Fruit fly (Drosophila melanogaster) whole organism, embryonic: ENCODE results near the gene Lamtor4.

ENCODE experiments used
- Adf1 ChIP-seq: fragments of 200-800 bp; sonication (Bioruptor generic); IDR thresholded peaks from 2 replicates; pipeline ENCODE4 v1.3.6; 2022; ENCODE audit warnings: missing biosample characterization, missing genetic modification characterization
- Aef1 ChIP-seq: fragments of 200-800 bp; sonication (Bioruptor generic); IDR thresholded peaks from 3 replicates; pipeline ENCODE4 v1.3.6; 2022; ENCODE audit warnings: missing biosample characterization, missing genetic modification characterization
- Awh ChIP-seq: fragments of 200-800 bp; sonication (Bioruptor generic); IDR thresholded peaks from 2 replicates; pipeline ENCODE4, ENCODE4 v1.3.6; 2022; ENCODE audit warnings: missing biosample characterization, missing genetic modification characterization
- B-H2 ChIP-seq: fragments of 200-800 bp; sonication (Bioruptor generic); optimal IDR thresholded peaks from 2 replicates; lab custom pipeline; 2018; ENCODE audit warnings: missing biosample characterization, mild to moderate bottlenecking, missing genetic modification characterization
- CG10321 ChIP-seq: fragments of 200-800 bp; sonication (Bioruptor generic); IDR thresholded peaks from 2 replicates; pipeline ENCODE4 v1.3.6; 2022; ENCODE audit warnings: missing biosample characterization, missing genetic modification characterization
- CG11456 ChIP-seq: fragments of 200-800 bp; sonication (Bioruptor generic); IDR thresholded peaks from 3 replicates; pipeline ENCODE4 v1.3.6; 2022; ENCODE audit warnings: missing biosample characterization, missing genetic modification characterization
- CG12155 ChIP-seq: fragments of 200-800 bp; sonication (Bioruptor generic); optimal IDR thresholded peaks from 3 replicates; lab custom pipeline; 2016; ENCODE audit warnings: missing biosample characterization, missing genetic modification characterization
- CG1233 ChIP-seq: fragments of 200-800 bp; sonication (Bioruptor generic); optimal IDR thresholded peaks from 4 replicates; lab custom pipeline; 2018; ENCODE audit warnings: missing biosample characterization, mild to moderate bottlenecking, missing genetic modification characterization
- CG14667 ChIP-seq: fragments of 200-800 bp; sonication (Bioruptor generic); IDR thresholded peaks from 2 replicates; pipeline ENCODE4 v1.3.6; 2022; ENCODE audit warnings: missing biosample characterization, missing genetic modification characterization
- CG1602 ChIP-seq: fragments of 200-800 bp; sonication (Bioruptor generic); optimal IDR thresholded peaks from 3 replicates; lab custom pipeline; 2016; ENCODE audit warnings: missing biosample characterization, missing genetic modification characterization
- CG17186 ChIP-seq: fragments of 200-800 bp; sonication (Bioruptor generic); optimal IDR thresholded peaks from 3 replicates; lab custom pipeline; 2017; ENCODE audit warnings: missing biosample characterization, missing genetic modification reagents, missing genetic modification characterization
- CG17612 ChIP-seq: fragments of 200-800 bp; sonication (Bioruptor generic); IDR thresholded peaks from 2 replicates; pipeline ENCODE4 v1.3.6; 2022; ENCODE audit warnings: missing biosample characterization, missing genetic modification characterization
- CG3281 ChIP-seq: fragments of 200-800 bp; sonication (Bioruptor generic); optimal IDR thresholded peaks from 3 replicates; lab custom pipeline; 2017; ENCODE audit warnings: missing biosample characterization, mild to moderate bottlenecking, missing genetic modification characterization
- CG33213 ChIP-seq: fragments of 200-800 bp; sonication (Bioruptor generic); optimal IDR thresholded peaks from 3 replicates; lab custom pipeline; 2016; ENCODE audit warnings: missing biosample characterization, missing genetic modification characterization
- CG3847 ChIP-seq: fragments of 200-800 bp; sonication (Bioruptor generic); IDR thresholded peaks from 2 replicates; pipeline ENCODE4 v1.3.6; 2022; ENCODE audit warnings: missing biosample characterization, missing genetic modification characterization
- CG4282 ChIP-seq: fragments of 200-800 bp; sonication (Bioruptor generic); optimal IDR thresholded peaks from 2 replicates; lab custom pipeline; 2016; ENCODE audit warnings: missing biosample characterization, missing genetic modification characterization
- CG4617 ChIP-seq: fragments of 200-800 bp; sonication (Bioruptor generic); optimal IDR thresholded peaks from 3 replicates; lab custom pipeline; 2016; ENCODE audit warnings: missing biosample characterization, missing genetic modification characterization, borderline replicate concordance
- CG5180 ChIP-seq: fragments of 200-800 bp; sonication (Bioruptor generic); optimal IDR thresholded peaks from 3 replicates; lab custom pipeline; 2017; ENCODE audit warnings: missing biosample characterization, missing genetic modification characterization, mild to moderate bottlenecking, moderate library complexity, missing genetic modification reagents
- CG6683 ChIP-seq: fragments of 200-800 bp; sonication (Bioruptor generic); optimal IDR thresholded peaks from 2 replicates; lab custom pipeline; 2017; ENCODE audit warnings: missing biosample characterization, mild to moderate bottlenecking, missing genetic modification characterization, missing genetic modification reagents
- CG6854 ChIP-seq: fragments of 200-800 bp; sonication (Bioruptor generic); optimal IDR thresholded peaks from 3 replicates; lab custom pipeline; 2017; ENCODE audit warnings: missing biosample characterization, mild to moderate bottlenecking, missing genetic modification characterization
- CG7839 ChIP-seq: fragments of 200-800 bp; sonication (Bioruptor generic); optimal IDR thresholded peaks from 3 replicates; lab custom pipeline; 2018; ENCODE audit warnings: missing biosample characterization, mild to moderate bottlenecking, missing genetic modification characterization, moderate library complexity
- CG8944 ChIP-seq: fragments of 200-800 bp; sonication (Bioruptor generic); optimal IDR thresholded peaks from 3 replicates; lab custom pipeline; 2016; ENCODE audit warnings: missing biosample characterization, missing genetic modification characterization
- CG9932 ChIP-seq: fragments of 200-800 bp; sonication (Bioruptor generic); IDR thresholded peaks from 2 replicates; pipeline ENCODE4 v1.3.6; 2022; ENCODE audit warnings: missing biosample characterization, missing genetic modification characterization
- CoRest ChIP-seq: fragments of 200-800 bp; sonication (Bioruptor generic); optimal IDR thresholded peaks from 3 replicates; lab custom pipeline; 2018; ENCODE audit warnings: missing biosample characterization, mild to moderate bottlenecking, missing genetic modification characterization, moderate library complexity
- Doc2 ChIP-seq: fragments of 200-800 bp; sonication (Bioruptor generic); IDR thresholded peaks from 2 replicates; pipeline ENCODE4 v1.3.6; 2022; ENCODE audit warnings: missing biosample characterization, missing genetic modification characterization
- Ets97D ChIP-seq: fragments of 200-800 bp; sonication (Bioruptor generic); optimal IDR thresholded peaks from 3 replicates; lab custom pipeline; 2016; ENCODE audit warnings: missing biosample characterization, missing genetic modification characterization
- HLH3B ChIP-seq: fragments of 200-800 bp; sonication (Bioruptor generic); IDR thresholded peaks from 2 replicates; pipeline ENCODE4 v1.3.6; 2022; ENCODE audit warnings: missing biosample characterization, missing genetic modification characterization
- Hey ChIP-seq: fragments of 200-800 bp; sonication (Bioruptor generic); optimal IDR thresholded peaks from 3 replicates; lab custom pipeline; 2018; ENCODE audit warnings: missing biosample characterization, mild to moderate bottlenecking, missing genetic modification characterization
- Sin3A ChIP-seq: fragments of >200 bp; optimal IDR thresholded peaks from 2 replicates; lab custom pipeline; 2018
- Sox100B ChIP-seq: fragments of 200-800 bp; sonication (Bioruptor generic); optimal IDR thresholded peaks from 3 replicates; lab custom pipeline; 2018; ENCODE audit warnings: missing biosample characterization, mild to moderate bottlenecking, missing genetic modification characterization
- ase ChIP-seq: fragments of 200-800 bp; sonication (Bioruptor generic); IDR thresholded peaks from 3 replicates; pipeline ENCODE4 v1.3.6; 2022; ENCODE audit warnings: missing biosample characterization, missing genetic modification characterization
- ci ChIP-seq: fragments of 200-800 bp; sonication (Bioruptor generic); IDR thresholded peaks from 3 replicates; pipeline ENCODE4 v1.3.6; 2022; ENCODE audit warnings: missing biosample characterization, missing genetic modification characterization
- dimm ChIP-seq: fragments of 200-800 bp; sonication (Bioruptor generic); IDR thresholded peaks from 2 replicates; pipeline ENCODE4 v1.3.6; 2022; ENCODE audit warnings: missing biosample characterization, missing genetic modification characterization
- gcm2 ChIP-seq: fragments of 200-800 bp; sonication (Bioruptor generic); optimal IDR thresholded peaks from 2 replicates; lab custom pipeline; 2016; ENCODE audit warnings: missing biosample characterization, missing genetic modification characterization
- grn ChIP-seq: fragments of 200-800 bp; sonication (Bioruptor generic); optimal IDR thresholded peaks from 3 replicates; lab custom pipeline; 2017; ENCODE audit warnings: missing biosample characterization, missing genetic modification characterization
- ham ChIP-seq: fragments of 200-800 bp; sonication (Bioruptor generic); IDR thresholded peaks from 2 replicates; pipeline ENCODE4 v1.3.6; 2022; ENCODE audit warnings: missing biosample characterization, missing genetic modification characterization
- hb ChIP-seq: fragments of 200-800 bp; sonication (Bioruptor generic); IDR thresholded peaks from 3 replicates; pipeline ENCODE4 v1.3.6; 2022; ENCODE audit warnings: missing biosample characterization, missing genetic modification characterization; ENCODE audit not compliant: partially characterized antibody
- kah ChIP-seq: fragments of 200-800 bp; sonication (Bioruptor generic); optimal IDR thresholded peaks from 2 replicates; lab custom pipeline; 2018; ENCODE audit warnings: missing biosample characterization, mild to moderate bottlenecking, missing genetic modification characterization
- lola ChIP-seq, 3 experiments: fragments of >200 bp in 2 of 3; fragments of 200-800 bp in 1 of 3; sonication (Bioruptor generic) in 1 of 3; optimal IDR thresholded peaks; 2 replicates each; lab custom pipeline; 2017 to 2019; ENCODE audit warnings: missing biosample characterization in 3 of 3, missing genetic modification characterization in 3 of 3, mild to moderate bottlenecking in 1 of 3, moderate library complexity in 1 of 3
- nerfin-2 ChIP-seq: fragments of 200-800 bp; sonication (Bioruptor generic); IDR thresholded peaks from 2 replicates; pipeline ENCODE4 v1.3.6; 2022; ENCODE audit warnings: missing biosample characterization, missing genetic modification characterization; ENCODE audit not compliant: partially characterized antibody
- pan ChIP-seq, 4 experiments: fragments of >200 bp in 3 of 4; fragments of 200-800 bp in 1 of 4; sonication (Bioruptor generic) in 1 of 4; optimal IDR thresholded peaks in 3 of 4; IDR thresholded peaks in 1 of 4; 2 replicates each; pipeline versions ENCODE4 v1.3.6 to Lab custom; 2017 to 2022; ENCODE audit warnings: missing biosample characterization in 2 of 4, missing genetic modification characterization in 2 of 4, mixed read lengths in 1 of 4
- pita ChIP-seq: fragments of 200-800 bp; sonication (Bioruptor generic); optimal IDR thresholded peaks from 2 replicates; lab custom pipeline; 2017; ENCODE audit warnings: missing biosample characterization, mild to moderate bottlenecking, missing genetic modification characterization
- pros ChIP-seq: fragments of 200-800 bp; sonication (Bioruptor generic); optimal IDR thresholded peaks from 3 replicates; lab custom pipeline; 2019; ENCODE audit warnings: missing biosample characterization, mild to moderate bottlenecking, missing genetic modification characterization, moderate library complexity
- rib ChIP-seq: fragments of 200-800 bp; sonication (Bioruptor generic); IDR thresholded peaks from 2 replicates; pipeline ENCODE4 v1.3.6; 2022; ENCODE audit warnings: missing biosample characterization, missing genetic modification characterization
- row ChIP-seq: fragments of 200-800 bp; sonication (Bioruptor generic); IDR thresholded peaks from 3 replicates; pipeline ENCODE4 v1.3.6; 2022; ENCODE audit warnings: missing biosample characterization, missing genetic modification characterization
- usp ChIP-seq: fragments of >200 bp; optimal IDR thresholded peaks from 2 replicates; lab custom pipeline; 2017; ENCODE audit warnings: missing biosample characterization, missing genetic modification characterization
- vnd ChIP-seq: fragments of 200-800 bp; sonication (Bioruptor generic); IDR thresholded peaks from 3 replicates; pipeline ENCODE4 v1.3.6; 2022; ENCODE audit warnings: missing biosample characterization, missing genetic modification characterization; ENCODE audit not compliant: partially characterized antibody
- zf30C ChIP-seq: fragments of 200-800 bp; sonication (Bioruptor generic); optimal IDR thresholded peaks from 3 replicates; lab custom pipeline; 2018; ENCODE audit warnings: missing biosample characterization, mild to moderate bottlenecking, missing genetic modification characterization
- zfh2 ChIP-seq: fragments of 200-800 bp; sonication (Bioruptor generic); optimal IDR thresholded peaks from 2 replicates; lab custom pipeline; 2016; ENCODE audit warnings: missing biosample characterization, missing genetic modification characterization

Gene Lamtor4

dm6 chr3L:3862504-3863380 lies 34.0 kb upstream of the Lamtor4 start (continued):
- TF ChIP-seq B-H2 (GFP tag; lab: Kevin White, UChicago): no peak
- peak; percentile 80 for TF ChIP-seq ci
- TF ChIP-seq CG3281 (GFP tag; lab: Kevin White, UChicago): no peak
- TF ChIP-seq HLH3B (GFP tag; lab: Robert Waterston, UW): peak; percentile 58; the same call in 1 of the 2 replicates
- no peak for TF ChIP-seq CG6854
- TF ChIP-seq ase (GFP tag; lab: Robert Waterston, UW): no peak
- no peak for TF ChIP-seq CG17186 (GFP tag; lab: Kevin White, UChicago)
- no peak for TF ChIP-seq dimm (GFP tag; lab: Robert Waterston, UW)
- no peak for TF ChIP-seq zfh2 (GFP tag; lab: Kevin White, UChicago)
- no peak for TF ChIP-seq Hey (tag; lab: Kevin White, UChicago)
- TF ChIP-seq vnd: no peak
- no peak for TF ChIP-seq hb (GFP tag; lab: Robert Waterston, UW)
- TF ChIP-seq CG1602: peak; percentile 83
- TF ChIP-seq pan (optimal IDR thresholded peaks at IDR 0.05; lab: Kevin White, UChicago): no peak
- TF ChIP-seq pan (GFP tag; optimal IDR thresholded peaks at IDR 0.05 in 1 of 2, IDR thresholded peaks at IDR 0.05 in 1 of 2): peak in 1 of 2 experiments; percentile 57
- TF ChIP-seq usp (GFP tag; lab: Kevin White, UChicago): no peak
- no peak for TF ChIP-seq pros (GFP tag; lab: Kevin White, UChicago)
- no peak for TF ChIP-seq CG3847
- no peak for TF ChIP-seq Adf1
- TF ChIP-seq CG1233 (GFP tag; lab: Kevin White, UChicago): peak; percentile 9
- TF ChIP-seq pita (GFP tag; lab: Kevin White, UChicago): no peak
- TF ChIP-seq Ets97D (GFP tag; lab: Kevin White, UChicago): no peak
- no peak for TF ChIP-seq CG10321 (GFP tag; lab: Robert Waterston, UW)
- peak; percentile 75 for TF ChIP-seq zf30C (GFP tag; lab: Kevin White, UChicago)
- TF ChIP-seq Sin3A: no peak
- no peak for TF ChIP-seq CG17612 (GFP tag; lab: Robert Waterston, UW)
- TF ChIP-seq CG6683 (GFP tag; lab: Kevin White, UChicago): no peak
- peak; percentile 57 for TF ChIP-seq Sox100B (GFP tag; lab: Kevin White, UChicago)
- TF ChIP-seq CG7839 (tag; lab: Kevin White, UChicago): peak; percentile 73
- TF ChIP-seq kah (GFP tag; lab: Kevin White, UChicago): no peak
- TF ChIP-seq grn (GFP tag; lab: Kevin White, UChicago): peak; percentile 81
- peak; percentile 72 for TF ChIP-seq CoRest (tag; lab: Kevin White, UChicago)
- peak; percentile 62 for TF ChIP-seq CG33213 (GFP tag; lab: Kevin White, UChicago)
- no peak for TF ChIP-seq CG11456 (GFP tag; lab: Robert Waterston, UW)
- TF ChIP-seq Doc2 (GFP tag; lab: Robert Waterston, UW): no peak
- peak in 1 of 3 experiments; percentile 88 for TF ChIP-seq lola (GFP tag; optimal IDR thresholded peaks at IDR 0.05; lab: Kevin White, UChicago)
- TF ChIP-seq CG8944 (GFP tag; lab: Kevin White, UChicago): peak; percentile 58
- TF ChIP-seq CG5180: no peak
- TF ChIP-seq rib (GFP tag; lab: Robert Waterston, UW): no peak
- TF ChIP-seq gcm2 (GFP tag; lab: Kevin White, UChicago): peak; percentile 22
- no peak for TF ChIP-seq Aef1 (GFP tag; lab: Robert Waterston, UW)
- peak; percentile 84 for TF ChIP-seq Awh (GFP tag; lab: Robert Waterston, UW)
- peak; percentile 11; the same call in 1 of the 2 replicates for TF ChIP-seq CG14667 (GFP tag; lab: Robert Waterston, UW)
- TF ChIP-seq CG4617: peak; percentile 8
- TF ChIP-seq CG4282 (GFP tag; lab: Kevin White, UChicago): no peak
- TF ChIP-seq ham: no peak
- TF ChIP-seq row (GFP tag; lab: Robert Waterston, UW): peak; percentile 74
- TF ChIP-seq CG9932 (GFP tag; lab: Robert Waterston, UW): no peak; the same call in 1 of the 2 replicates
- TF ChIP-seq nerfin-2 (GFP tag; lab: Robert Waterston, UW): no peak
- peak; percentile 49 for TF ChIP-seq CG12155 (GFP tag; lab: Kevin White, UChicago)
